Worm (Caenorhabditis elegans) whole organism, L3 larva: ENCODE results near the gene trp-1.
A peak's percentile ranks its signal among the peaks of the same experiment; 100 is the strongest.

Source experiments
- ceh-28 ChIP-seq: fragments of 150-350 bp; optimal IDR thresholded peaks from 2 replicates; lab custom pipeline; 2014; ENCODE audit warnings: missing biosample characterization, missing genetic modification reagents, missing genetic modification characterization
- ceh-82 ChIP-seq: fragments of 150-350 bp; optimal IDR thresholded peaks from 2 replicates; lab custom pipeline; 2014; ENCODE audit warnings: missing biosample characterization, missing genetic modification characterization
- daf-12 ChIP-seq: fragments of 150-350 bp; optimal IDR thresholded peaks from 2 replicates; lab custom pipeline; 2014; ENCODE audit warnings: missing biosample characterization, missing genetic modification reagents, missing genetic modification characterization
- egl-27 ChIP-seq: sonication (generic microtip); optimal IDR thresholded peaks from 4 replicates; lab custom pipeline; 2017; ENCODE audit warnings: missing biosample characterization, missing genetic modification reagents, missing genetic modification characterization
- egl-5 ChIP-seq: fragments of 150-350 bp; optimal IDR thresholded peaks from 2 replicates; lab custom pipeline; 2017; ENCODE audit warnings: missing biosample characterization, missing genetic modification reagents, missing genetic modification characterization, inconsistent platforms
- elt-1 ChIP-seq: fragments of 150-350 bp; optimal IDR thresholded peaks from 2 replicates; lab custom pipeline; 2014; ENCODE audit warnings: missing biosample characterization, missing genetic modification characterization
- elt-2 ChIP-seq: sonication (generic microtip); optimal IDR thresholded peaks from 2 replicates; lab custom pipeline; 2016; ENCODE audit warnings: missing genetic modification reagents, mild to moderate bottlenecking, missing genetic modification characterization, missing compliant biosample characterization
- elt-3 ChIP-seq, 3 experiments: fragments of 150-350 bp in 1 of 3; sonication (generic microtip) in 2 of 3; optimal IDR thresholded peaks; 2 replicates in 2 of 3; 4 replicates in 1 of 3; lab custom pipeline; 2014 to 2017; ENCODE audit warnings: missing biosample characterization in 3 of 3, missing genetic modification characterization in 3 of 3
- eor-1 ChIP-seq, 2 experiments: fragments of 150-350 bp; optimal IDR thresholded peaks; 2 replicates each; lab custom pipeline; 2014 to 2018; ENCODE audit warnings: missing biosample characterization in 2 of 2, missing genetic modification characterization in 2 of 2
- fkh-2 ChIP-seq: fragments of 150-350 bp; optimal IDR thresholded peaks from 2 replicates; lab custom pipeline; 2014; ENCODE audit warnings: missing biosample characterization, missing genetic modification reagents, missing genetic modification characterization
- fos-1 ChIP-seq: fragments of 150-350 bp; optimal IDR thresholded peaks from 2 replicates; lab custom pipeline; 2014; ENCODE audit warnings: missing biosample characterization, missing genetic modification characterization
- hmg-11 ChIP-seq: sonication (generic microtip); optimal IDR thresholded peaks from 2 replicates; lab custom pipeline; 2016; ENCODE audit warnings: missing genetic modification characterization, missing compliant biosample characterization
- jun-1 ChIP-seq: fragments of 150-350 bp; optimal IDR thresholded peaks from 2 replicates; lab custom pipeline; 2014; ENCODE audit warnings: missing biosample characterization, missing genetic modification reagents, missing genetic modification characterization
- lsy-12 ChIP-seq: sonication (generic microtip); optimal IDR thresholded peaks from 2 replicates; lab custom pipeline; 2016; ENCODE audit warnings: mild to moderate bottlenecking, missing genetic modification characterization, missing compliant biosample characterization
- mml-1 ChIP-seq: fragments of 150-350 bp; sonication (generic microtip); optimal IDR thresholded peaks from 3 replicates; lab custom pipeline; 2014; ENCODE audit warnings: missing biosample characterization, missing genetic modification characterization
- nfya-1 ChIP-seq: sonication (generic microtip); optimal IDR thresholded peaks from 2 replicates; lab custom pipeline; 2017; ENCODE audit warnings: missing genetic modification characterization, mild to moderate bottlenecking, missing compliant biosample characterization, antibody characterized with exemption, moderate library complexity; ENCODE audit not compliant: insufficient read depth
- nhr-11 ChIP-seq: fragments of 150-350 bp; optimal IDR thresholded peaks from 2 replicates; lab custom pipeline; 2014; ENCODE audit warnings: missing biosample characterization, missing genetic modification characterization
- nhr-12 ChIP-seq: fragments of 150-350 bp; optimal IDR thresholded peaks from 2 replicates; lab custom pipeline; 2014; ENCODE audit warnings: missing biosample characterization, missing genetic modification characterization
- nhr-23 ChIP-seq: fragments of 150-350 bp; optimal IDR thresholded peaks from 2 replicates; lab custom pipeline; 2014; ENCODE audit warnings: missing biosample characterization, missing genetic modification reagents, missing genetic modification characterization
- nhr-237 ChIP-seq: fragments of 150-350 bp; optimal IDR thresholded peaks from 2 replicates; lab custom pipeline; 2014; ENCODE audit warnings: missing biosample characterization, missing genetic modification characterization
- nhr-25 ChIP-seq: sonication (generic microtip); optimal IDR thresholded peaks from 2 replicates; lab custom pipeline; 2017; ENCODE audit warnings: missing biosample characterization, missing genetic modification characterization
- nhr-43 ChIP-seq: sonication (generic microtip); optimal IDR thresholded peaks from 2 replicates; lab custom pipeline; 2016; ENCODE audit warnings: mild to moderate bottlenecking, missing genetic modification characterization, missing compliant biosample characterization; ENCODE audit not compliant: poor library complexity, severe bottlenecking
- nhr-76 ChIP-seq: fragments of 150-350 bp; sonication (generic microtip); optimal IDR thresholded peaks from 5 replicates; lab custom pipeline; 2014; ENCODE audit warnings: missing biosample characterization, missing genetic modification characterization
- nhr-77 ChIP-seq: fragments of 150-350 bp; optimal IDR thresholded peaks from 2 replicates; lab custom pipeline; 2014; ENCODE audit warnings: missing biosample characterization, missing genetic modification characterization
- pha-4 ChIP-seq: fragments of 150-350 bp; optimal IDR thresholded peaks from 2 replicates; lab custom pipeline; 2014; ENCODE audit warnings: missing biosample characterization, missing genetic modification reagents, missing genetic modification characterization
- sea-2 ChIP-seq: fragments of 150-350 bp; sonication (generic microtip); optimal IDR thresholded peaks from 4 replicates; lab custom pipeline; 2014; ENCODE audit warnings: missing biosample characterization, missing genetic modification reagents, missing genetic modification characterization
- snpc-4 ChIP-seq: fragments of 150-350 bp; optimal IDR thresholded peaks from 2 replicates; lab custom pipeline; 2014; ENCODE audit warnings: missing biosample characterization, missing genetic modification characterization
- tbx-2 ChIP-seq: sonication (generic microtip); optimal IDR thresholded peaks from 2 replicates; lab custom pipeline; 2016; ENCODE audit warnings: mild to moderate bottlenecking, missing genetic modification characterization, missing compliant biosample characterization
- unc-39 ChIP-seq: sonication (generic microtip); optimal IDR thresholded peaks from 4 replicates; lab custom pipeline; 2017; ENCODE audit warnings: missing biosample characterization, missing genetic modification characterization
- unc-62 ChIP-seq: fragments of 150-350 bp; sonication (generic microtip); optimal IDR thresholded peaks from 4 replicates; lab custom pipeline; 2014; ENCODE audit warnings: missing biosample characterization, missing genetic modification reagents, missing genetic modification characterization
- ztf-11 ChIP-seq: fragments of 150-350 bp; optimal IDR thresholded peaks from 2 replicates; lab custom pipeline; 2014; ENCODE audit warnings: missing biosample characterization, missing genetic modification characterization
- ztf-4 ChIP-seq: fragments of 150-350 bp; optimal IDR thresholded peaks from 2 replicates; lab custom pipeline; 2014; ENCODE audit warnings: missing biosample characterization, missing genetic modification characterization

Gene trp-1

ce11 chrIII:8564372-8564771 is 29.4 kb downstream of the trp-1 start:
- TF ChIP-seq lsy-12 (tag; lab: Kevin White, UChicago): no peak
- TF ChIP-seq elt-3 (tag; optimal IDR thresholded peaks at IDR 0.05; lab: Kevin White, UChicago): no peak
- TF ChIP-seq unc-62 (GFP tag; lab: Kevin White, UChicago): no peak
- no peak for TF ChIP-seq egl-5 (tag; lab: Kevin White, UChicago)
- no peak for TF ChIP-seq ceh-82 (tag; lab: Kevin White, UChicago)
- TF ChIP-seq ztf-11 (tag; lab: Kevin White, UChicago): no peak
- no peak for TF ChIP-seq nfya-1 (tag; lab: Kevin White, UChicago)
- no peak for TF ChIP-seq eor-1 (tag; optimal IDR thresholded peaks at IDR 0.05; lab: Kevin White, UChicago)
- no peak for TF ChIP-seq nhr-12 (tag; lab: Kevin White, UChicago)
- TF ChIP-seq mml-1: no peak
- no peak for TF ChIP-seq fkh-2 (tag; lab: Kevin White, UChicago)
- no peak for TF ChIP-seq pha-4
- TF ChIP-seq egl-27 (tag; lab: Kevin White, UChicago): no peak
- TF ChIP-seq, all 47 proteins: peak for 0

ce11 chrIII:8570289-8570688 is 35.4 kb downstream of the trp-1 start:
- TF ChIP-seq ceh-28 (tag; lab: Kevin White, UChicago) (no peak), nhr-77 (tag; lab: Kevin White, UChicago) (no peak), unc-39 (tag; lab: Kevin White, UChicago) (no peak), mml-1 (no peak)

- TF ChIP-seq nhr-25 (peak; percentile 35), elt-2 (tag; lab: Kevin White, UChicago) (no peak)
- TF ChIP-seq, all 47 proteins: peak for 1
Observed at ce11 chrIII:8571845-8572244, 36.9 kb downstream of the trp-1 start.

ce11 chrIII:8573301-8573700 is 38.4 kb downstream of the trp-1 start:
- TF ChIP-seq mml-1: no peak
- TF ChIP-seq pha-4: no peak

- TF ChIP-seq nhr-237 (tag; lab: Kevin White, UChicago): no peak
- peak; percentile 96 for TF ChIP-seq elt-1 (tag; lab: Kevin White, UChicago)
- TF ChIP-seq jun-1 (tag; lab: Kevin White, UChicago): no peak
- TF ChIP-seq nfya-1 (tag; lab: Kevin White, UChicago): no peak
- peak; percentile 67 for TF ChIP-seq nhr-23 (tag; lab: Kevin White, UChicago)
- no peak for TF ChIP-seq daf-12
- TF ChIP-seq, all 47 proteins: peak for 2
Observed at ce11 chrIII:8573869-8574268, 38.9 kb downstream of the trp-1 start.

- TF ChIP-seq nhr-12 (tag; lab: Kevin White, UChicago) (no peak), nhr-23 (tag; lab: Kevin White, UChicago) (peak; percentile 19)
- TF ChIP-seq, all 47 proteins: peak for 1
Observed at ce11 chrIII:8574299-8574698, 39.4 kb downstream of the trp-1 start.

ce11 chrIII:8575359-8576101 is 40.6 kb downstream of the trp-1 start:
- TF ChIP-seq fos-1 (tag; lab: Kevin White, UChicago) (no peak), fkh-2 (tag; lab: Kevin White, UChicago) (no peak), elt-1 (tag; lab: Kevin White, UChicago) (peak; percentile 51), snpc-4 (tag; lab: Kevin White, UChicago) (peak; percentile 71), nhr-23 (tag; lab: Kevin White, UChicago) (peak; percentile 93), unc-39 (tag; lab: Kevin White, UChicago) (no peak)

ce11 chrIII:8577534-8577933 is 42.6 kb downstream of the trp-1 start:
- TF ChIP-seq egl-27 (tag; lab: Kevin White, UChicago) (no peak), hmg-11 (tag; lab: Kevin White, UChicago) (no peak), nhr-237 (tag; lab: Kevin White, UChicago) (no peak), nhr-25 (peak; percentile 64), tbx-2 (no peak), nhr-43 (tag; lab: Kevin White, UChicago) (no peak), nfya-1 (tag; lab: Kevin White, UChicago) (no peak), nhr-76 (tag; lab: Kevin White, UChicago) (no peak), nhr-23 (tag; lab: Kevin White, UChicago) (peak; percentile 7), nhr-11 (tag; lab: Kevin White, UChicago) (no peak), daf-12 (no peak), elt-1 (tag; lab: Kevin White, UChicago) (peak; percentile 97), sea-2 (GFP tag; lab: Kevin White, UChicago) (no peak), ztf-4 (tag; lab: Kevin White, UChicago) (no peak)
